Worm (Caenorhabditis elegans) whole organism, L3 larva: ENCODE measurements around the gene srw-107.

Source experiments
- ZK546.5 ChIP-seq: sonication (generic microtip); optimal IDR thresholded peaks from 2 replicates; lab custom pipeline; 2017; ENCODE audit warnings: missing biosample characterization, missing genetic modification characterization
- ama-1 ChIP-seq: fragments of 150-350 bp; optimal IDR thresholded peaks from 2 replicates; lab custom pipeline; 2018
- ceh-16 ChIP-seq: sonication (generic microtip); optimal IDR thresholded peaks from 2 replicates; lab custom pipeline; 2017; ENCODE audit warnings: missing biosample characterization, missing genetic modification characterization
- ceh-28 ChIP-seq: fragments of 150-350 bp; optimal IDR thresholded peaks from 2 replicates; lab custom pipeline; 2014; ENCODE audit warnings: missing biosample characterization, missing genetic modification reagents, missing genetic modification characterization
- ceh-9 ChIP-seq: sonication (generic microtip); optimal IDR thresholded peaks from 2 replicates; lab custom pipeline; 2018; ENCODE audit warnings: missing biosample characterization, missing genetic modification characterization
- daf-12 ChIP-seq: fragments of 150-350 bp; optimal IDR thresholded peaks from 2 replicates; lab custom pipeline; 2014; ENCODE audit warnings: missing biosample characterization, missing genetic modification reagents, missing genetic modification characterization
- egl-5 ChIP-seq: fragments of 150-350 bp; optimal IDR thresholded peaks from 2 replicates; lab custom pipeline; 2017; ENCODE audit warnings: missing biosample characterization, missing genetic modification reagents, missing genetic modification characterization, inconsistent platforms
- elt-1 ChIP-seq: fragments of 150-350 bp; optimal IDR thresholded peaks from 2 replicates; lab custom pipeline; 2014; ENCODE audit warnings: missing biosample characterization, missing genetic modification characterization
- elt-2 ChIP-seq: sonication (generic microtip); optimal IDR thresholded peaks from 2 replicates; lab custom pipeline; 2016; ENCODE audit warnings: missing genetic modification reagents, mild to moderate bottlenecking, missing genetic modification characterization, missing compliant biosample characterization
- fkh-2 ChIP-seq: fragments of 150-350 bp; optimal IDR thresholded peaks from 2 replicates; lab custom pipeline; 2014; ENCODE audit warnings: missing biosample characterization, missing genetic modification reagents, missing genetic modification characterization
- fos-1 ChIP-seq: fragments of 150-350 bp; optimal IDR thresholded peaks from 2 replicates; lab custom pipeline; 2014; ENCODE audit warnings: missing biosample characterization, missing genetic modification characterization
- hmg-11 ChIP-seq: sonication (generic microtip); optimal IDR thresholded peaks from 2 replicates; lab custom pipeline; 2016; ENCODE audit warnings: missing genetic modification characterization, missing compliant biosample characterization
- jun-1 ChIP-seq: fragments of 150-350 bp; optimal IDR thresholded peaks from 2 replicates; lab custom pipeline; 2014; ENCODE audit warnings: missing biosample characterization, missing genetic modification reagents, missing genetic modification characterization
- lin-39 ChIP-seq: fragments of 150-350 bp; optimal IDR thresholded peaks from 2 replicates; lab custom pipeline; 2018; ENCODE audit warnings: missing biosample characterization, missing genetic modification reagents, missing genetic modification characterization
- mdl-1 ChIP-seq: fragments of 150-350 bp; optimal IDR thresholded peaks from 2 replicates; lab custom pipeline; 2014; ENCODE audit warnings: missing biosample characterization, missing genetic modification characterization
- mml-1 ChIP-seq: fragments of 150-350 bp; sonication (generic microtip); optimal IDR thresholded peaks from 3 replicates; lab custom pipeline; 2014; ENCODE audit warnings: missing biosample characterization, missing genetic modification characterization
- nfya-1 ChIP-seq: sonication (generic microtip); optimal IDR thresholded peaks from 2 replicates; lab custom pipeline; 2017; ENCODE audit warnings: missing genetic modification characterization, mild to moderate bottlenecking, missing compliant biosample characterization, antibody characterized with exemption, moderate library complexity; ENCODE audit not compliant: insufficient read depth
- nhr-11 ChIP-seq: fragments of 150-350 bp; optimal IDR thresholded peaks from 2 replicates; lab custom pipeline; 2014; ENCODE audit warnings: missing biosample characterization, missing genetic modification characterization
- nhr-12 ChIP-seq: fragments of 150-350 bp; optimal IDR thresholded peaks from 2 replicates; lab custom pipeline; 2014; ENCODE audit warnings: missing biosample characterization, missing genetic modification characterization
- nhr-23 ChIP-seq: fragments of 150-350 bp; optimal IDR thresholded peaks from 2 replicates; lab custom pipeline; 2014; ENCODE audit warnings: missing biosample characterization, missing genetic modification reagents, missing genetic modification characterization
- nhr-237 ChIP-seq: fragments of 150-350 bp; optimal IDR thresholded peaks from 2 replicates; lab custom pipeline; 2014; ENCODE audit warnings: missing biosample characterization, missing genetic modification characterization
- nhr-25 ChIP-seq: sonication (generic microtip); optimal IDR thresholded peaks from 2 replicates; lab custom pipeline; 2017; ENCODE audit warnings: missing biosample characterization, missing genetic modification characterization
- nhr-43 ChIP-seq: sonication (generic microtip); optimal IDR thresholded peaks from 2 replicates; lab custom pipeline; 2016; ENCODE audit warnings: mild to moderate bottlenecking, missing genetic modification characterization, missing compliant biosample characterization; ENCODE audit not compliant: poor library complexity, severe bottlenecking
- nhr-76 ChIP-seq: fragments of 150-350 bp; sonication (generic microtip); optimal IDR thresholded peaks from 5 replicates; lab custom pipeline; 2014; ENCODE audit warnings: missing biosample characterization, missing genetic modification characterization
- pha-4 ChIP-seq: fragments of 150-350 bp; optimal IDR thresholded peaks from 2 replicates; lab custom pipeline; 2014; ENCODE audit warnings: missing biosample characterization, missing genetic modification reagents, missing genetic modification characterization
- pqm-1 ChIP-seq: fragments of 150-350 bp; optimal IDR thresholded peaks from 2 replicates; lab custom pipeline; 2017; ENCODE audit warnings: missing biosample characterization, missing genetic modification characterization, inconsistent platforms
- sea-2 ChIP-seq: fragments of 150-350 bp; sonication (generic microtip); optimal IDR thresholded peaks from 4 replicates; lab custom pipeline; 2014; ENCODE audit warnings: missing biosample characterization, missing genetic modification reagents, missing genetic modification characterization
- skn-1 ChIP-seq: fragments of 150-350 bp; optimal IDR thresholded peaks from 2 replicates; lab custom pipeline; 2014; ENCODE audit warnings: missing biosample characterization, missing genetic modification characterization
- tbx-2 ChIP-seq: sonication (generic microtip); optimal IDR thresholded peaks from 2 replicates; lab custom pipeline; 2016; ENCODE audit warnings: mild to moderate bottlenecking, missing genetic modification characterization, missing compliant biosample characterization
- unc-39 ChIP-seq: sonication (generic microtip); optimal IDR thresholded peaks from 4 replicates; lab custom pipeline; 2017; ENCODE audit warnings: missing biosample characterization, missing genetic modification characterization
- unc-62 ChIP-seq: fragments of 150-350 bp; sonication (generic microtip); optimal IDR thresholded peaks from 4 replicates; lab custom pipeline; 2014; ENCODE audit warnings: missing biosample characterization, missing genetic modification reagents, missing genetic modification characterization
- ztf-11 ChIP-seq: fragments of 150-350 bp; optimal IDR thresholded peaks from 2 replicates; lab custom pipeline; 2014; ENCODE audit warnings: missing biosample characterization, missing genetic modification characterization

The srw-107 gene

DNA sequence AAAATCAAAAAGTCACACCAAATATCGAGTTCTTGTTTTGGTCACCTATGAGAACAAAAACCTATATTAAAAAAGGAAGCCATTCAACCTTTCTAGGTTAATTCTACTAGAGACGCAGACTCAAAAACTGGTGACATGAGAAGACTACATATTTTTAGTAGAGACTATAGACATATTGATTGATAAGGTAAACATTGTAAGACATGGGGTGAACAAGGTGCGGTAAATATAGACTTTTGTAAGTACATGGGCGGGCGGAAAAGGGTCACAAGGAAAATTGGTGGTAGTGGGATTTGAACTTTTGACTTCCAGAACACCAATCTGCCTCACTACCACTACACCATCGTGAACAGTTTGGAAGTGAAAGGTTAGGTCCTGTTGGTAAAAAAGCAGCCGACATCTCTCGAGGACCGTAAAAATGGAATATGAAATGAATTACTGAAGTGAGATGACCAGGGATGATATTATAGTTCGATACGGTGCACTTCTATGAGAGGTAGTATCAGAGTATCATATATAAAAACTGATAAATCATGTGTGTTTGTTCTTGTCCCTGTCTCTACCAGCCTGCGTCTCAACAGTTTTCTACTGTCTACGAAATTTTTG lies 37.0 kb downstream of the srw-107 start, which contains the start of gene nhr-212 (continued):
- TF ChIP-seq nfya-1 (no peak), nhr-25 (tag; lab: Kevin White, UChicago) (no peak), lin-39 (tag; lab: Kevin White, UChicago) (no peak), daf-12 (no peak), nhr-11 (tag; lab: Kevin White, UChicago) (no peak), skn-1 (tag; lab: Kevin White, UChicago) (no peak), ceh-28 (tag; lab: Kevin White, UChicago) (peak; percentile 57), fkh-2 (tag; lab: Kevin White, UChicago) (no peak), unc-39 (tag; lab: Kevin White, UChicago) (no peak), egl-5 (tag; lab: Kevin White, UChicago) (no peak)
- TF ChIP-seq, all 47 proteins: peak for 5

DNA sequence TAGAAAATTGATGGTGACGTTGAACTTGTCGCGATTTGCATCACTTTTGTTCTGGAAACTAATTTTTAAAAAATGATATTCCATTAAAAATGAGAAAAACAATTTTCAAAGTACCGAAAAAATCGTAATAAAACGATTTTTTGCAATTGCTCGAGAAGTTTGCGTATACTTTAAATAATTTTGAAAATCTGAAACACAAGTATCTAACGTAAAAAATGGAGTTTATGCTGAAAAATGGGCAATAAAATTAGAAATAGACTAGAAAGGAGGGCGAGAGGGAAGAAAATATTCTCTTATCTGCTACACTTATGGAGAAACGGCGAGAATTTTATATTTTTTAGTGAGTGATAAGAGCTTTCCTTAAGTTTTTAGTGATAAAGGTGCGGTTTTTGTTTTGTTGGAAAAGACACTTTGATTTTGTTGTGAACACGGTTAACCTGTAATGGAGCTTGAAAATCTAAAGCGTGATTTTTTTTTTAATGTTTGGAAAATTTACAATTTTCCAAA lies 38.1 kb downstream of the srw-107 start, which contains the start of gene nhr-130:
nhr-130 (minus strand) TSS at position 51 of the 507 bp plus-strand sequence.
- no peak for TF ChIP-seq nhr-237 (tag; lab: Kevin White, UChicago)
- TF ChIP-seq tbx-2, result no peak
- peak; percentile 20 for TF ChIP-seq pha-4 (tag; lab: Kevin White, UChicago)
- TF ChIP-seq nhr-12 (tag; lab: Kevin White, UChicago), result no peak
- TF ChIP-seq elt-2, result peak; percentile 90
- peak; percentile 77 for TF ChIP-seq pqm-1

DNA sequence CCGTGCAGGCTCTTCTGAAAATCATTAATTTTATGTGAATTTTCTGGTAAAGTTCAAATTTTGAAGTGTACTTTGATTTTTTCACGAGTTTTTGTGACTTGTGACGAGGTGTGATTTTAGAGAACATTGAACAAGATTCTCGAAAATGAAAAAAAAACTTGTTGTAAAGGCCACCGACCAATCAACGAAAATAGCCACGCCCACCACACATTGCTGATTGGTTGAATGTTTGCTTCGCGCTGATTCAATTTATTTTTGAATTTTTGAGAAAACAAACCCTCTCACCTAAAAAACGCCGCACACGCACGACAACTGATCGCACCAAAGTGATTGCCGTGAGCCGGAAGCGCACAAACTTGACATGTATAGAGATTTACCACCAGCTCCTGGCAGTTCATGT lies 38.6 kb downstream of the srw-107 start:
- TF ChIP-seq nfya-1 (peak; percentile 74), mml-1 (tag; lab: Kevin White, UChicago) (no peak), fos-1 (tag; lab: Kevin White, UChicago) (no peak), pqm-1 (peak; percentile 0), ama-1 (no peak), ceh-28 (tag; lab: Kevin White, UChicago) (no peak)

DNA sequence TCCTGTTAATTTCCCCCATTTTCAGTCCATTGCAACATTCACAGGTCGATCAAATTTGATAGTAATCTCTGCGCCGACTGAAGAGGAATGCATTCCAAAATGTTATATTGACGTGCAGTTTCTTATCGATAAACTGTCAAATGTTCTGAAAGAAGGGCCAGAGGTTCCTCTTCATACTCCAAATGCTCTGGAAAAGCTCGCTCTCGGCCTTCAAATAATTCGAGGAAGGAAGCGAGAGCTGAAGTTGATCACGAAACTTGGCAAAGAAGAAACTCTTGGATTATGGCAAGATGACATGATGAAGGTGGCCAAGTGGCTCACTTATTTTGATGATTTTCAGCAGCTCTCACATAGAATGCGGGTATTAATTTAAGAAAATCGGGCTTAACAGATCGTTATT lies 42.4 kb downstream of the srw-107 start:
- TF ChIP-seq hmg-11 (tag; lab: Kevin White, UChicago) (no peak), lin-39 (tag; lab: Kevin White, UChicago) (no peak), sea-2 (GFP tag; lab: Kevin White, UChicago) (no peak), tbx-2 (no peak), pqm-1 (no peak), mml-1 (tag; lab: Kevin White, UChicago) (no peak), ceh-16 (tag; lab: Kevin White, UChicago) (no peak), ZK546.5 (tag; lab: Kevin White, UChicago) (no peak), nhr-11 (tag; lab: Kevin White, UChicago) (no peak), nhr-23 (tag; lab: Kevin White, UChicago) (no peak), mdl-1 (no peak)

DNA sequence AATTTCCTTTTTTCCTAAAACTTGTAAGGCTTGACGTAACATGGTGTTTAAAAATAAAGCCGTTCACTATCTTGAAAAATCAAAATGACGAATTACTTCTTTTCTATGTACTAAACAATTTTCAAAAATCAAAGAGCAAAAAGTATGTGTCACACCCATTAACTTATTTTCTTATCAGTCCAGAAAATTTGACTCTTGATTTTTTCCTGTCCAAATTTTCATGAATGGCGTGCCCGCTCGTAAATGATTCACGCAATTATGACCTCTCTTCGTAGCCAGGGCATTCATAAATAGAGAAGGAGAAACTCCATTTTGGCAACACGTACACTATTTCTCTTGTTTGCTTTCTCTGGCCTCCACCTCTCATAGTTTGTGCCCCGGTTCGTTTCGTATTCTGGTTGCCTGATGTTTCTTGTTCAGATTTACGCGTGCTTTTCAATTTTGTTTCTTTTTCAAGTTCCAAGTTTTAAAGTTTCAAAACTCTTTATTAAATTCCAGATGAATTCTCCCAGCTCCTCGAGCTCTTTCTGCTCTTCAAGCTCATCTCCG lies 43.7 kb downstream of the srw-107 start, which contains the start of gene nhr-55:
nhr-55 (plus strand) TSS at position 499 of the 549 bp plus-strand sequence.
- no peak for TF ChIP-seq ceh-9 (tag; lab: Kevin White, UChicago)
- peak; percentile 90 for TF ChIP-seq pqm-1
- peak; percentile 82 for TF ChIP-seq elt-2
- TF ChIP-seq nhr-25 (tag; lab: Kevin White, UChicago), result no peak
- TF ChIP-seq mml-1 (tag; lab: Kevin White, UChicago), result no peak
- TF ChIP-seq unc-62 (GFP tag; lab: Kevin White, UChicago), result no peak
- no peak for TF ChIP-seq ztf-11
- TF ChIP-seq elt-1 (tag; lab: Kevin White, UChicago), result no peak
- peak; percentile 56 for TF ChIP-seq jun-1 (tag; lab: Kevin White, UChicago)
- no peak for TF ChIP-seq nhr-43 (tag; lab: Kevin White, UChicago)
- TF ChIP-seq daf-12, result no peak
- peak; percentile 70 for TF ChIP-seq pha-4 (tag; lab: Kevin White, UChicago)
- TF ChIP-seq ZK546.5 (tag; lab: Kevin White, UChicago), result no peak
- TF ChIP-seq hmg-11 (tag; lab: Kevin White, UChicago), result no peak
- TF ChIP-seq nhr-76, result no peak
- TF ChIP-seq, all 47 proteins: peak for 4
